Fruit fly (Drosophila melanogaster) whole organism, embryonic: ENCODE data around the gene peng.

ENCODE experiments used
- BEAF-32 ChIP-seq: fragments of 200-800 bp; sonication (Bioruptor generic); optimal IDR thresholded peaks from 3 replicates; lab custom pipeline; 2017; ENCODE audit warnings: missing biosample characterization, missing genetic modification characterization, mild to moderate bottlenecking, moderate library complexity, missing genetic modification reagents
- Bgb ChIP-seq: fragments of 200-800 bp; sonication (Bioruptor generic); IDR thresholded peaks from 2 replicates; pipeline ENCODE4 v1.3.6; 2022; ENCODE audit warnings: missing biosample characterization, missing genetic modification characterization; ENCODE audit not compliant: partially characterized antibody
- Blimp-1 ChIP-seq: fragments of 200-800 bp; sonication (Bioruptor generic); optimal IDR thresholded peaks from 3 replicates; lab custom pipeline; 2018; ENCODE audit warnings: missing biosample characterization, missing genetic modification characterization, mild to moderate bottlenecking, moderate library complexity, missing genetic modification reagents
- CG10462 ChIP-seq: fragments of 200-800 bp; sonication (Bioruptor generic); optimal IDR thresholded peaks from 2 replicates; lab custom pipeline; 2016; ENCODE audit warnings: missing biosample characterization, missing genetic modification characterization
- CG11093 ChIP-seq: fragments of 200-800 bp; sonication (Bioruptor generic); IDR thresholded peaks from 3 replicates; pipeline ENCODE4 v1.3.6; 2022; ENCODE audit warnings: missing biosample characterization, missing genetic modification characterization
- CG11247 ChIP-seq: fragments of 200-800 bp; sonication (Bioruptor generic); IDR thresholded peaks from 2 replicates; pipeline ENCODE4 v1.3.6; 2022; ENCODE audit warnings: missing biosample characterization, missing genetic modification characterization
- CG12071 ChIP-seq: fragments of 200-800 bp; sonication (Bioruptor generic); optimal IDR thresholded peaks from 3 replicates; lab custom pipeline; 2018; ENCODE audit warnings: missing biosample characterization, mild to moderate bottlenecking, missing genetic modification characterization
- CG13123 ChIP-seq: fragments of 200-800 bp; sonication (Bioruptor generic); optimal IDR thresholded peaks from 2 replicates; lab custom pipeline; 2016; ENCODE audit warnings: missing biosample characterization, missing genetic modification characterization
- CG13424 ChIP-seq: fragments of 200-800 bp; sonication (Bioruptor generic); optimal IDR thresholded peaks from 2 replicates; lab custom pipeline; 2019; ENCODE audit warnings: missing biosample characterization, mild to moderate bottlenecking, missing genetic modification characterization, moderate library complexity
- CG13624 ChIP-seq: fragments of 200-800 bp; sonication (Bioruptor generic); optimal IDR thresholded peaks from 2 replicates; lab custom pipeline; 2016; ENCODE audit warnings: missing biosample characterization, missing genetic modification characterization
- CG15073 ChIP-seq: fragments of 200-800 bp; sonication (Bioruptor generic); optimal IDR thresholded peaks from 2 replicates; lab custom pipeline; 2016; ENCODE audit warnings: missing biosample characterization, missing genetic modification characterization
- CG15269 ChIP-seq: fragments of 200-800 bp; sonication (Bioruptor generic); optimal IDR thresholded peaks from 2 replicates; lab custom pipeline; 2018; ENCODE audit warnings: missing biosample characterization, mild to moderate bottlenecking, missing genetic modification characterization, moderate library complexity
- CG17328 ChIP-seq: fragments of 200-800 bp; sonication (Bioruptor generic); IDR thresholded peaks from 2 replicates; pipeline ENCODE4 v1.3.6; 2022; ENCODE audit warnings: missing biosample characterization, missing genetic modification characterization
- CG17829 ChIP-seq: fragments of 200-800 bp; optimal IDR thresholded peaks from 2 replicates; lab custom pipeline; 2019; ENCODE audit warnings: missing biosample characterization, mild to moderate bottlenecking, missing genetic modification characterization, moderate library complexity
- CG1792 ChIP-seq: fragments of 200-800 bp; sonication (Bioruptor generic); optimal IDR thresholded peaks from 2 replicates; lab custom pipeline; 2016; ENCODE audit warnings: missing biosample characterization, missing genetic modification characterization
- CG18476 ChIP-seq: fragments of 200-800 bp; sonication (Bioruptor generic); optimal IDR thresholded peaks from 2 replicates; lab custom pipeline; 2016; ENCODE audit warnings: missing biosample characterization, mild to moderate bottlenecking, missing genetic modification characterization
- CG18764 ChIP-seq: fragments of 200-800 bp; sonication (Bioruptor generic); optimal IDR thresholded peaks from 3 replicates; lab custom pipeline; 2016; ENCODE audit warnings: missing biosample characterization, missing genetic modification characterization
- CG30020 ChIP-seq: fragments of 200-800 bp; optimal IDR thresholded peaks from 2 replicates; lab custom pipeline; 2019; ENCODE audit warnings: missing biosample characterization, mild to moderate bottlenecking, missing genetic modification characterization, moderate library complexity
- CG3163 ChIP-seq: fragments of 200-800 bp; sonication (Bioruptor generic); optimal IDR thresholded peaks from 3 replicates; lab custom pipeline; 2016; ENCODE audit warnings: missing biosample characterization, missing genetic modification characterization
- CG42726 ChIP-seq: fragments of 200-800 bp; sonication (Bioruptor generic); IDR thresholded peaks from 2 replicates; pipeline ENCODE4 v1.3.6; 2022; ENCODE audit warnings: missing biosample characterization, missing genetic modification characterization; ENCODE audit not compliant: partially characterized antibody
- CG4360 ChIP-seq: fragments of 200-800 bp; sonication (Bioruptor generic); IDR thresholded peaks from 2 replicates; pipeline ENCODE4 v1.3.6; 2022; ENCODE audit warnings: missing biosample characterization, missing genetic modification characterization
- CG4404 ChIP-seq: fragments of 200-800 bp; sonication (Bioruptor generic); IDR thresholded peaks from 2 replicates; pipeline ENCODE4 v1.3.6; 2022; ENCODE audit warnings: missing biosample characterization, missing genetic modification characterization
- CG5953 ChIP-seq: fragments of 200-800 bp; sonication (Bioruptor generic); IDR thresholded peaks from 2 replicates; pipeline ENCODE4 v1.3.6; 2022; ENCODE audit warnings: missing biosample characterization, missing genetic modification characterization
- CG6254 ChIP-seq: fragments of 200-800 bp; sonication (Bioruptor generic); optimal IDR thresholded peaks from 3 replicates; lab custom pipeline; 2017; ENCODE audit warnings: mild to moderate bottlenecking, missing biosample characterization, missing genetic modification reagents, missing genetic modification characterization
- CG7357 ChIP-seq: fragments of 200-800 bp; sonication (Bioruptor generic); IDR thresholded peaks from 3 replicates; pipeline ENCODE4 v1.3.6; 2022; ENCODE audit warnings: missing biosample characterization, missing genetic modification characterization
- CG7839 ChIP-seq: fragments of 200-800 bp; sonication (Bioruptor generic); optimal IDR thresholded peaks from 3 replicates; lab custom pipeline; 2018; ENCODE audit warnings: missing biosample characterization, mild to moderate bottlenecking, missing genetic modification characterization, moderate library complexity
- CG8359 ChIP-seq: fragments of 200-800 bp; sonication (Bioruptor generic); optimal IDR thresholded peaks from 2 replicates; lab custom pipeline; 2017; ENCODE audit warnings: missing biosample characterization, mild to moderate bottlenecking, missing genetic modification characterization, borderline replicate concordance
- Doc2 ChIP-seq: fragments of 200-800 bp; sonication (Bioruptor generic); IDR thresholded peaks from 2 replicates; pipeline ENCODE4 v1.3.6; 2022; ENCODE audit warnings: missing biosample characterization, missing genetic modification characterization
- Dp ChIP-seq: fragments of 200-800 bp; sonication (Bioruptor generic); optimal IDR thresholded peaks from 2 replicates; lab custom pipeline; 2018; ENCODE audit warnings: missing biosample characterization, mild to moderate bottlenecking, missing genetic modification characterization, moderate library complexity
- Elba2 ChIP-seq: fragments of 200-800 bp; sonication (Bioruptor generic); optimal IDR thresholded peaks from 3 replicates; lab custom pipeline; 2016; ENCODE audit warnings: missing biosample characterization, missing genetic modification characterization
- Jarid2 ChIP-seq: fragments of 200-800 bp; sonication (Bioruptor generic); optimal IDR thresholded peaks from 3 replicates; lab custom pipeline; 2017; ENCODE audit warnings: mild to moderate bottlenecking, missing biosample characterization, missing genetic modification reagents, missing genetic modification characterization
- Mrtf ChIP-seq: fragments of 200-800 bp; sonication (Bioruptor generic); IDR thresholded peaks from 3 replicates; pipeline ENCODE4 v1.3.6; 2022; ENCODE audit warnings: missing biosample characterization, missing genetic modification characterization
- Nf-YA ChIP-seq: fragments of 200-800 bp; sonication (Bioruptor generic); IDR thresholded peaks from 2 replicates; pipeline ENCODE4 v1.3.6; 2022; ENCODE audit warnings: missing biosample characterization, missing genetic modification characterization
- Tbp ChIP-seq: fragments of >200 bp; optimal IDR thresholded peaks from 2 replicates; lab custom pipeline; 2018; ENCODE audit warnings: missing biosample characterization, missing genetic modification characterization
- chn ChIP-seq: fragments of 200-800 bp; sonication (Bioruptor generic); optimal IDR thresholded peaks from 2 replicates; lab custom pipeline; 2016; ENCODE audit warnings: missing biosample characterization, missing genetic modification characterization
- crol ChIP-seq: fragments of 200-800 bp; sonication (Bioruptor generic); IDR thresholded peaks from 2 replicates; pipeline ENCODE4 v1.3.6; 2022; ENCODE audit warnings: missing biosample characterization, missing genetic modification characterization
- dati ChIP-seq: fragments of 200-800 bp; sonication (Bioruptor generic); IDR thresholded peaks from 2 replicates; pipeline ENCODE4 v1.3.6; 2022; ENCODE audit warnings: missing biosample characterization, missing genetic modification characterization
- dimm ChIP-seq: fragments of 200-800 bp; sonication (Bioruptor generic); IDR thresholded peaks from 2 replicates; pipeline ENCODE4 v1.3.6; 2022; ENCODE audit warnings: missing biosample characterization, missing genetic modification characterization
- dm ChIP-seq: fragments of 200-800 bp; sonication (Bioruptor generic); optimal IDR thresholded peaks from 3 replicates; lab custom pipeline; 2016; ENCODE audit warnings: missing biosample characterization, missing genetic modification characterization
- emc ChIP-seq: fragments of 200-800 bp; sonication (Bioruptor generic); optimal IDR thresholded peaks from 2 replicates; lab custom pipeline; 2016; ENCODE audit warnings: missing biosample characterization, missing genetic modification characterization
- exex ChIP-seq: fragments of 200-800 bp; sonication (Bioruptor generic); optimal IDR thresholded peaks from 4 replicates; lab custom pipeline; 2018; ENCODE audit warnings: missing biosample characterization, mild to moderate bottlenecking, missing genetic modification characterization, moderate library complexity
- fd3F ChIP-seq: fragments of 200-800 bp; sonication (Bioruptor generic); optimal IDR thresholded peaks from 2 replicates; lab custom pipeline; 2018; ENCODE audit warnings: missing biosample characterization, mild to moderate bottlenecking, missing genetic modification characterization, moderate library complexity
- inv ChIP-seq: fragments of 200-800 bp; sonication (Bioruptor generic); IDR thresholded peaks from 2 replicates; pipeline ENCODE4 v1.3.6; 2022; ENCODE audit warnings: missing biosample characterization, missing genetic modification characterization; ENCODE audit not compliant: partially characterized antibody
- lab ChIP-seq: fragments of 200-800 bp; sonication (Bioruptor generic); optimal IDR thresholded peaks from 3 replicates; lab custom pipeline; 2017; ENCODE audit warnings: missing biosample characterization, missing genetic modification characterization, mild to moderate bottlenecking, moderate library complexity, missing genetic modification reagents
- mld ChIP-seq: fragments of 200-800 bp; sonication (Bioruptor generic); IDR thresholded peaks from 3 replicates; pipeline ENCODE4 v1.3.6; 2022; ENCODE audit warnings: missing biosample characterization, missing genetic modification characterization; ENCODE audit not compliant: partially characterized antibody
- otp ChIP-seq: fragments of 200-800 bp; sonication (Bioruptor generic); IDR thresholded peaks from 3 replicates; pipeline ENCODE4, ENCODE4 v1.3.6; 2022; ENCODE audit warnings: missing biosample characterization, missing genetic modification characterization
- pb ChIP-seq: fragments of 200-800 bp; sonication (Bioruptor generic); optimal IDR thresholded peaks from 3 replicates; lab custom pipeline; 2016; ENCODE audit warnings: missing biosample characterization, missing genetic modification characterization
- pnt ChIP-seq: fragments of 200-800 bp; sonication (Bioruptor generic); optimal IDR thresholded peaks from 3 replicates; lab custom pipeline; 2016; ENCODE audit warnings: missing biosample characterization, missing genetic modification characterization
- sim ChIP-seq: fragments of 200-800 bp; sonication (Bioruptor generic); IDR thresholded peaks from 2 replicates; pipeline ENCODE4 v1.3.6; 2022; ENCODE audit warnings: missing biosample characterization, missing genetic modification characterization
- unpg ChIP-seq: fragments of 200-800 bp; sonication (Bioruptor generic); optimal IDR thresholded peaks from 3 replicates; lab custom pipeline; 2018; ENCODE audit warnings: missing biosample characterization, mild to moderate bottlenecking, missing genetic modification characterization, moderate library complexity

Gene peng

DNA sequence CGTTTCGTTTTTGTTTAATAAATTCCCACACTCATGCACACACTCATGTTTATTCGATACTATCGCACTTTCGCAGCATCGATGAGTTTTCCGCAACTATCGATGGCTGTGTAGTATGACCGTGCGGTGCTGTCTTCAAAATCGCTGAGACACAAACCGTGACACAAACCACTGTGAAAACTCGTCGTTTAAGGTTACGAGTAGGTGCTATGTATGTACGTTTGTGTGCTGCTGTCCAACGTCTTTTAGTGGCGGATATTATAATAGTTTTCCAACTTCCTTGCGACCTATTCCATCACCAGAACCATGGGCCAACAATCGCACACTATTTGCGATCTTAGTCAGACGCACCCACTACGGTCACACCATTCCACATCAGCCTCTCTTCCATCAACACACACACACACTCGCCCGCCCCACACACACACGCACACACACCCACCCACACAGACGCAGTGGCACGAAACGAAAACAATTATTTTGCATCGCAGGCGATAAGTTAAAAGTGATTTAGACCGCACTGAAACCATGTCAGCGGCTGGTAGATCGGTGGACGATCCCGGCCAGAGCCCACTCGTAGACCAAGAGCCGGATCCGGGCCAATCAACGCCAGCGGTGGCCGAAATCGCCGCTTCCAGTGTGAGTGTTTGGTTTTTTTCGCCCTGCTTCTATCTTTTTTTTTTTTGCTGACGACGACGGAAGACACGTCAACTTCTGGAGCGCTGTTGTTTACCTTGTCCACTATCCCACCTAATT, 25.5 kb downstream of the peng start, which contains the start of the genes Dd and CG1486 (continued):
- TF ChIP-seq Elba2 (GFP tag; lab: Kevin White, UChicago) (peak; percentile 21), Mrtf (GFP tag; lab: Robert Waterston, UW) (no peak), CG10462 (GFP tag; lab: Kevin White, UChicago) (no peak), dimm (GFP tag; lab: Robert Waterston, UW) (no peak), CG3163 (GFP tag; lab: Kevin White, UChicago) (no peak), CG11247 (GFP tag; lab: Robert Waterston, UW) (no peak), chn (GFP tag; lab: Kevin White, UChicago) (peak; percentile 37), CG17829 (tag; lab: Kevin White, UChicago) (peak; percentile 35), Nf-YA (GFP tag; lab: Robert Waterston, UW) (no peak), sim (GFP tag; lab: Robert Waterston, UW) (no peak), CG5953 (GFP tag; lab: Robert Waterston, UW) (no peak), CG18764 (GFP tag; lab: Kevin White, UChicago) (no peak), exex (tag; lab: Kevin White, UChicago) (no peak), CG15073 (GFP tag; lab: Kevin White, UChicago) (no peak), Doc2 (GFP tag; lab: Robert Waterston, UW) (no peak), pnt (GFP tag; lab: Kevin White, UChicago) (peak; percentile 9), CG17328 (GFP tag; lab: Robert Waterston, UW) (no peak), CG30020 (tag; lab: Kevin White, UChicago) (peak; percentile 42), dm (GFP tag; lab: Kevin White, UChicago) (peak; percentile 53), Tbp (GFP tag; lab: Kevin White, UChicago) (no peak), CG13123 (GFP tag; lab: Kevin White, UChicago) (no peak), CG8359 (GFP tag; lab: Kevin White, UChicago) (no peak), mld (GFP tag; lab: Robert Waterston, UW) (peak; percentile 78; the same call in 2 of the 3 replicates), BEAF-32 (GFP tag; lab: Kevin White, UChicago) (peak; percentile 98), CG4360 (no peak), crol (GFP tag; lab: Robert Waterston, UW) (no peak), CG1792 (GFP tag; lab: Kevin White, UChicago) (no peak), unpg (GFP tag; lab: Kevin White, UChicago) (no peak), Dp (GFP tag; lab: Kevin White, UChicago) (peak; percentile 22), lab (GFP tag; lab: Kevin White, UChicago) (no peak), otp (no peak), fd3F (GFP tag; lab: Kevin White, UChicago) (no peak), CG13624 (GFP tag; lab: Kevin White, UChicago) (peak; percentile 19), emc (GFP tag; lab: Kevin White, UChicago) (no peak), CG13424 (tag; lab: Kevin White, UChicago) (no peak), CG11093 (GFP tag; lab: Robert Waterston, UW) (no peak), Blimp-1 (GFP tag; lab: Kevin White, UChicago) (no peak), CG6254 (GFP tag; lab: Kevin White, UChicago) (no peak), CG4404 (GFP tag; lab: Robert Waterston, UW) (no peak), CG18476 (GFP tag; lab: Kevin White, UChicago) (no peak), CG42726 (GFP tag; lab: Robert Waterston, UW) (peak; percentile 85; the same call in 1 of the 2 replicates), Bgb (GFP tag; lab: Robert Waterston, UW) (peak; percentile 88), CG12071 (GFP tag; lab: Kevin White, UChicago) (no peak), Jarid2 (GFP tag; lab: Kevin White, UChicago) (no peak), dati (GFP tag; lab: Robert Waterston, UW) (no peak), pb (GFP tag; lab: Kevin White, UChicago) (no peak), CG7839 (tag; lab: Kevin White, UChicago) (no peak), CG7357 (GFP tag; lab: Robert Waterston, UW) (no peak), inv (GFP tag; lab: Robert Waterston, UW) (peak; percentile 89), CG15269 (tag; lab: Kevin White, UChicago) (no peak)
